Worm (Caenorhabditis elegans) whole organism, L3 larva: Measurements from ENCODE around the gene Y75B12B.13.

Experiments used
- ZK546.5 ChIP-seq: sonication (generic microtip); optimal IDR thresholded peaks from 2 replicates; lab custom pipeline; 2017; ENCODE audit warnings: missing biosample characterization, missing genetic modification characterization
- aly-2 ChIP-seq: fragments of 150-350 bp; optimal IDR thresholded peaks from 2 replicates; lab custom pipeline; 2014; ENCODE audit warnings: missing biosample characterization, missing genetic modification characterization
- ama-1 ChIP-seq: fragments of 150-350 bp; optimal IDR thresholded peaks from 2 replicates; lab custom pipeline; 2018
- ceh-28 ChIP-seq: fragments of 150-350 bp; optimal IDR thresholded peaks from 2 replicates; lab custom pipeline; 2014; ENCODE audit warnings: missing biosample characterization, missing genetic modification reagents, missing genetic modification characterization
- ceh-82 ChIP-seq: fragments of 150-350 bp; optimal IDR thresholded peaks from 2 replicates; lab custom pipeline; 2014; ENCODE audit warnings: missing biosample characterization, missing genetic modification characterization
- ceh-9 ChIP-seq: sonication (generic microtip); optimal IDR thresholded peaks from 2 replicates; lab custom pipeline; 2018; ENCODE audit warnings: missing biosample characterization, missing genetic modification characterization
- daf-12 ChIP-seq: fragments of 150-350 bp; optimal IDR thresholded peaks from 2 replicates; lab custom pipeline; 2014; ENCODE audit warnings: missing biosample characterization, missing genetic modification reagents, missing genetic modification characterization
- egl-27 ChIP-seq: sonication (generic microtip); optimal IDR thresholded peaks from 4 replicates; lab custom pipeline; 2017; ENCODE audit warnings: missing biosample characterization, missing genetic modification reagents, missing genetic modification characterization
- egl-5 ChIP-seq: fragments of 150-350 bp; optimal IDR thresholded peaks from 2 replicates; lab custom pipeline; 2017; ENCODE audit warnings: missing biosample characterization, missing genetic modification reagents, missing genetic modification characterization, inconsistent platforms
- elt-2 ChIP-seq: sonication (generic microtip); optimal IDR thresholded peaks from 2 replicates; lab custom pipeline; 2016; ENCODE audit warnings: missing genetic modification reagents, mild to moderate bottlenecking, missing genetic modification characterization, missing compliant biosample characterization
- elt-3 ChIP-seq, 3 experiments: fragments of 150-350 bp in 1 of 3; sonication (generic microtip) in 2 of 3; optimal IDR thresholded peaks; 2 replicates in 2 of 3; 4 replicates in 1 of 3; lab custom pipeline; 2014 to 2017; ENCODE audit warnings: missing biosample characterization in 3 of 3, missing genetic modification characterization in 3 of 3
- eor-1 ChIP-seq, 2 experiments: fragments of 150-350 bp; optimal IDR thresholded peaks; 2 replicates each; lab custom pipeline; 2014 to 2018; ENCODE audit warnings: missing biosample characterization in 2 of 2, missing genetic modification characterization in 2 of 2
- fkh-10 ChIP-seq: sonication (generic microtip); optimal IDR thresholded peaks from 2 replicates; lab custom pipeline; 2017; ENCODE audit warnings: missing biosample characterization, missing genetic modification reagents, missing genetic modification characterization
- fkh-2 ChIP-seq: fragments of 150-350 bp; optimal IDR thresholded peaks from 2 replicates; lab custom pipeline; 2014; ENCODE audit warnings: missing biosample characterization, missing genetic modification reagents, missing genetic modification characterization
- fos-1 ChIP-seq: fragments of 150-350 bp; optimal IDR thresholded peaks from 2 replicates; lab custom pipeline; 2014; ENCODE audit warnings: missing biosample characterization, missing genetic modification characterization
- hmg-11 ChIP-seq: sonication (generic microtip); optimal IDR thresholded peaks from 2 replicates; lab custom pipeline; 2016; ENCODE audit warnings: missing genetic modification characterization, missing compliant biosample characterization
- lin-15B ChIP-seq: fragments of 150-350 bp; optimal IDR thresholded peaks from 2 replicates; lab custom pipeline; 2014; ENCODE audit warnings: missing biosample characterization, missing genetic modification characterization
- lin-39 ChIP-seq: fragments of 150-350 bp; optimal IDR thresholded peaks from 2 replicates; lab custom pipeline; 2018; ENCODE audit warnings: missing biosample characterization, missing genetic modification reagents, missing genetic modification characterization
- lsy-12 ChIP-seq: sonication (generic microtip); optimal IDR thresholded peaks from 2 replicates; lab custom pipeline; 2016; ENCODE audit warnings: mild to moderate bottlenecking, missing genetic modification characterization, missing compliant biosample characterization
- mdl-1 ChIP-seq: fragments of 150-350 bp; optimal IDR thresholded peaks from 2 replicates; lab custom pipeline; 2014; ENCODE audit warnings: missing biosample characterization, missing genetic modification characterization
- nfya-1 ChIP-seq: sonication (generic microtip); optimal IDR thresholded peaks from 2 replicates; lab custom pipeline; 2017; ENCODE audit warnings: missing genetic modification characterization, mild to moderate bottlenecking, missing compliant biosample characterization, antibody characterized with exemption, moderate library complexity; ENCODE audit not compliant: insufficient read depth
- nhr-23 ChIP-seq: fragments of 150-350 bp; optimal IDR thresholded peaks from 2 replicates; lab custom pipeline; 2014; ENCODE audit warnings: missing biosample characterization, missing genetic modification reagents, missing genetic modification characterization
- nhr-237 ChIP-seq: fragments of 150-350 bp; optimal IDR thresholded peaks from 2 replicates; lab custom pipeline; 2014; ENCODE audit warnings: missing biosample characterization, missing genetic modification characterization
- nhr-43 ChIP-seq: sonication (generic microtip); optimal IDR thresholded peaks from 2 replicates; lab custom pipeline; 2016; ENCODE audit warnings: mild to moderate bottlenecking, missing genetic modification characterization, missing compliant biosample characterization; ENCODE audit not compliant: poor library complexity, severe bottlenecking
- nhr-77 ChIP-seq: fragments of 150-350 bp; optimal IDR thresholded peaks from 2 replicates; lab custom pipeline; 2014; ENCODE audit warnings: missing biosample characterization, missing genetic modification characterization
- pha-4 ChIP-seq: fragments of 150-350 bp; optimal IDR thresholded peaks from 2 replicates; lab custom pipeline; 2014; ENCODE audit warnings: missing biosample characterization, missing genetic modification reagents, missing genetic modification characterization
- pqm-1 ChIP-seq: fragments of 150-350 bp; optimal IDR thresholded peaks from 2 replicates; lab custom pipeline; 2017; ENCODE audit warnings: missing biosample characterization, missing genetic modification characterization, inconsistent platforms
- skn-1 ChIP-seq: fragments of 150-350 bp; optimal IDR thresholded peaks from 2 replicates; lab custom pipeline; 2014; ENCODE audit warnings: missing biosample characterization, missing genetic modification characterization
- tbx-2 ChIP-seq: sonication (generic microtip); optimal IDR thresholded peaks from 2 replicates; lab custom pipeline; 2016; ENCODE audit warnings: mild to moderate bottlenecking, missing genetic modification characterization, missing compliant biosample characterization
- unc-62 ChIP-seq: fragments of 150-350 bp; sonication (generic microtip); optimal IDR thresholded peaks from 4 replicates; lab custom pipeline; 2014; ENCODE audit warnings: missing biosample characterization, missing genetic modification reagents, missing genetic modification characterization
- zag-1 ChIP-seq: fragments of 150-350 bp; optimal IDR thresholded peaks from 2 replicates; lab custom pipeline; 2014; ENCODE audit warnings: missing biosample characterization, missing genetic modification characterization
- ztf-11 ChIP-seq: fragments of 150-350 bp; optimal IDR thresholded peaks from 2 replicates; lab custom pipeline; 2014; ENCODE audit warnings: missing biosample characterization, missing genetic modification characterization
- ztf-4 ChIP-seq: fragments of 150-350 bp; optimal IDR thresholded peaks from 2 replicates; lab custom pipeline; 2014; ENCODE audit warnings: missing biosample characterization, missing genetic modification characterization

Y75B12B.13 gene

ce11 chrV:15193909-15194308, at the start of gene Y75B12B.13:
Gene Y75B12B.13, minus strand, starts transcription at chrV:15194009.
- no peak for TF ChIP-seq ama-1 (lab: Kevin White, UChicago)
- no peak for TF ChIP-seq hmg-11

ce11 chrV:15241259-15241658, 47.5 kb upstream of the Y75B12B.13 start, which contains the start of gene chil-12:
Gene chil-12, plus strand, starts transcription at chrV:15241559.
- TF ChIP-seq lsy-12 (tag; lab: Kevin White, UChicago) (no peak), ceh-28 (tag; lab: Kevin White, UChicago) (no peak), daf-12 (tag; lab: Kevin White, UChicago) (no peak), elt-2 (tag; lab: Kevin White, UChicago) (no peak), fos-1 (tag; lab: Kevin White, UChicago) (no peak), pqm-1 (tag; lab: Kevin White, UChicago) (no peak), egl-27 (tag; lab: Kevin White, UChicago) (no peak), skn-1 (tag; lab: Kevin White, UChicago) (no peak), fkh-2 (tag; lab: Kevin White, UChicago) (no peak), ztf-4 (tag; lab: Kevin White, UChicago) (no peak), ZK546.5 (tag; lab: Kevin White, UChicago) (no peak), ceh-82 (no peak), unc-62 (GFP tag; lab: Kevin White, UChicago) (no peak), nhr-77 (tag; lab: Kevin White, UChicago) (no peak), ztf-11 (tag; lab: Kevin White, UChicago) (no peak)

- TF ChIP-seq nhr-237 = no peak
- TF ChIP-seq daf-12 (tag; lab: Kevin White, UChicago) = no peak
- TF ChIP-seq ZK546.5 (tag; lab: Kevin White, UChicago) = no peak
- TF ChIP-seq tbx-2 = no peak
- no peak for TF ChIP-seq mdl-1 (tag; lab: Kevin White, UChicago)
- TF ChIP-seq egl-27 (tag; lab: Kevin White, UChicago) = no peak
- TF ChIP-seq zag-1 (tag; lab: Kevin White, UChicago) = no peak
Observed at ce11 chrV:15240215-15240614, 46.4 kb upstream of the Y75B12B.13 start, which contains the start of gene srw-11. Gene srw-11, minus strand, starts transcription at chrV:15240315.

ce11 chrV:15238552-15238951, 44.7 kb upstream of the Y75B12B.13 start, which contains the start of gene srw-12:
Gene srw-12, minus strand, starts transcription at chrV:15238652.
- no peak for TF ChIP-seq pha-4 (tag; lab: Kevin White, UChicago)
- TF ChIP-seq pqm-1 (tag; lab: Kevin White, UChicago) = no peak
- no peak for TF ChIP-seq mdl-1 (tag; lab: Kevin White, UChicago)
- no peak for TF ChIP-seq fkh-10 (GFP tag; lab: Kevin White, UChicago)
- TF ChIP-seq ztf-11 (tag; lab: Kevin White, UChicago) = no peak
- no peak for TF ChIP-seq lsy-12 (tag; lab: Kevin White, UChicago)
- TF ChIP-seq ceh-9 (tag; lab: Kevin White, UChicago) = no peak
- no peak for TF ChIP-seq nfya-1
- no peak for TF ChIP-seq nhr-43 (tag; lab: Kevin White, UChicago)
- no peak for TF ChIP-seq elt-3 (tag; optimal IDR thresholded peaks at IDR 0.05; lab: Kevin White, UChicago)
- no peak for TF ChIP-seq fkh-2 (tag; lab: Kevin White, UChicago)
- TF ChIP-seq egl-5 (tag; lab: Kevin White, UChicago) = no peak
- TF ChIP-seq ama-1 (lab: Kevin White, UChicago) = no peak
- TF ChIP-seq elt-2 (tag; lab: Kevin White, UChicago) = no peak
- TF ChIP-seq lin-15B = no peak
- TF ChIP-seq nhr-77 (tag; lab: Kevin White, UChicago) = no peak

- no peak for TF ChIP-seq nhr-23
- TF ChIP-seq egl-27 (tag; lab: Kevin White, UChicago) = no peak
- TF ChIP-seq lsy-12 (tag; lab: Kevin White, UChicago) = no peak
- TF ChIP-seq tbx-2 = no peak
- TF ChIP-seq skn-1 (tag; lab: Kevin White, UChicago) = no peak
- no peak for TF ChIP-seq nhr-237
- TF ChIP-seq aly-2 (tag; lab: Kevin White, UChicago) = no peak
- no peak for TF ChIP-seq eor-1 (tag; optimal IDR thresholded peaks at IDR 0.05; lab: Kevin White, UChicago)
- no peak for TF ChIP-seq ceh-82
- no peak for TF ChIP-seq lin-39 (tag; lab: Kevin White, UChicago)
Observed at ce11 chrV:15235661-15236060, 41.9 kb upstream of the Y75B12B.13 start, which contains the start of gene nhr-164. Gene nhr-164, minus strand, starts transcription at chrV:15235761.
